Worm (Caenorhabditis elegans) whole organism, late embryonic: ENCODE results near the gene B0410.3.
A peak's percentile ranks its signal among the peaks of the same experiment; 100 is the strongest.

Experiments
- C08G9.2 ChIP-seq: sonication (generic microtip); optimal IDR thresholded peaks from 2 replicates; lab custom pipeline; 2016; ENCODE audit warnings: mild to moderate bottlenecking, missing genetic modification characterization, moderate library complexity, missing compliant biosample characterization
- F13H6.1 ChIP-seq: sonication (generic microtip); optimal IDR thresholded peaks from 2 replicates; lab custom pipeline; 2016; ENCODE audit warnings: missing genetic modification characterization, missing compliant biosample characterization
- K02D7.2 ChIP-seq: sonication (generic microtip); optimal IDR thresholded peaks from 2 replicates; lab custom pipeline; 2017; ENCODE audit warnings: mild to moderate bottlenecking, missing genetic modification characterization, missing compliant biosample characterization
- K09A11.1 ChIP-seq: sonication (generic microtip); optimal IDR thresholded peaks from 2 replicates; lab custom pipeline; 2017; ENCODE audit warnings: antibody characterized with exemption, mild to moderate bottlenecking, missing genetic modification characterization, missing compliant biosample characterization; ENCODE audit not compliant: insufficient read depth
- T23F11.4 ChIP-seq: fragments of 200-800 bp; sonication (Bioruptor generic); optimal IDR thresholded peaks from 2 replicates; lab custom pipeline; 2018; ENCODE audit warnings: mild to moderate bottlenecking, missing genetic modification characterization, missing compliant biosample characterization
- ahr-1 ChIP-seq: sonication (generic microtip); optimal IDR thresholded peaks from 2 replicates; lab custom pipeline; 2016; ENCODE audit warnings: missing genetic modification characterization, missing compliant biosample characterization
- ama-1 ChIP-seq: fragments of 150-350 bp; optimal IDR thresholded peaks from 2 replicates; lab custom pipeline; 2014
- ceh-18 ChIP-seq: sonication (generic microtip); optimal IDR thresholded peaks from 2 replicates; lab custom pipeline; 2016; ENCODE audit warnings: missing genetic modification characterization, missing compliant biosample characterization
- ceh-19 ChIP-seq: fragments of 200-800 bp; sonication (Bioruptor generic); optimal IDR thresholded peaks from 2 replicates; lab custom pipeline; 2018; ENCODE audit warnings: mild to moderate bottlenecking, missing genetic modification characterization, missing compliant biosample characterization
- ceh-2 ChIP-seq: sonication (generic microtip); optimal IDR thresholded peaks from 2 replicates; lab custom pipeline; 2016; ENCODE audit warnings: missing genotype, missing genetic modification characterization, missing compliant biosample characterization
- ceh-24 ChIP-seq: sonication (generic microtip); optimal IDR thresholded peaks from 2 replicates; lab custom pipeline; 2016; ENCODE audit warnings: mild to moderate bottlenecking, missing genetic modification characterization, missing compliant biosample characterization
- ceh-30 ChIP-seq: fragments of 150-350 bp; optimal IDR thresholded peaks from 2 replicates; lab custom pipeline; 2014; ENCODE audit warnings: missing biosample characterization, missing genetic modification characterization
- ceh-31 ChIP-seq: sonication (generic microtip); optimal IDR thresholded peaks from 2 replicates; lab custom pipeline; 2016; ENCODE audit warnings: missing genetic modification characterization, missing compliant biosample characterization
- ceh-6 ChIP-seq: fragments of 200-800 bp; sonication (Bioruptor generic); optimal IDR thresholded peaks from 2 replicates; lab custom pipeline; 2018; ENCODE audit warnings: mild to moderate bottlenecking, missing genetic modification characterization, missing compliant biosample characterization
- dmd-4 ChIP-seq: sonication (generic microtip); optimal IDR thresholded peaks from 2 replicates; lab custom pipeline; 2016; ENCODE audit warnings: borderline replicate concordance, missing genetic modification characterization, missing compliant biosample characterization
- dve-1 ChIP-seq: sonication (generic microtip); optimal IDR thresholded peaks from 2 replicates; lab custom pipeline; 2017; ENCODE audit warnings: antibody characterized with exemption, mild to moderate bottlenecking, missing genetic modification characterization, missing compliant biosample characterization
- elt-2 ChIP-seq: sonication (generic microtip); optimal IDR thresholded peaks from 2 replicates; lab custom pipeline; 2016; ENCODE audit warnings: missing genetic modification reagents, missing genetic modification characterization, missing compliant biosample characterization
- eyg-1 ChIP-seq: sonication (generic microtip); optimal IDR thresholded peaks from 2 replicates; lab custom pipeline; 2016; ENCODE audit warnings: missing genotype, missing genetic modification characterization, missing compliant biosample characterization
- fax-1 ChIP-seq: sonication (generic microtip); optimal IDR thresholded peaks from 2 replicates; lab custom pipeline; 2016; ENCODE audit warnings: missing genotype, missing genetic modification characterization, missing compliant biosample characterization
- fkh-10 ChIP-seq: fragments of 150-350 bp; optimal IDR thresholded peaks from 2 replicates; lab custom pipeline; 2014; ENCODE audit warnings: missing biosample characterization, missing genetic modification reagents, missing genetic modification characterization
- gmeb-2 ChIP-seq: sonication (generic microtip); optimal IDR thresholded peaks from 2 replicates; lab custom pipeline; 2016; ENCODE audit warnings: missing genetic modification characterization, inconsistent platforms, missing compliant biosample characterization
- hlh-15 ChIP-seq: sonication (generic microtip); optimal IDR thresholded peaks from 2 replicates; lab custom pipeline; 2016; ENCODE audit warnings: missing genetic modification characterization, missing compliant biosample characterization
- hlh-8 ChIP-seq: sonication (generic microtip); optimal IDR thresholded peaks from 2 replicates; lab custom pipeline; 2016; ENCODE audit warnings: missing genotype, missing genetic modification characterization, missing compliant biosample characterization
- lim-6 ChIP-seq: sonication (generic microtip); optimal IDR thresholded peaks from 2 replicates; lab custom pipeline; 2016; ENCODE audit warnings: missing genetic modification characterization, missing compliant biosample characterization
- lin-11 ChIP-seq: fragments of 200-800 bp; sonication (Bioruptor generic); optimal IDR thresholded peaks from 2 replicates; lab custom pipeline; 2018; ENCODE audit warnings: mild to moderate bottlenecking, missing genetic modification characterization, missing compliant biosample characterization
- madf-2 ChIP-seq: sonication (generic microtip); optimal IDR thresholded peaks from 2 replicates; lab custom pipeline; 2017; ENCODE audit warnings: missing genetic modification characterization, missing compliant biosample characterization
- mec-3 ChIP-seq: sonication (generic microtip); optimal IDR thresholded peaks from 2 replicates; lab custom pipeline; 2016; ENCODE audit warnings: borderline replicate concordance, missing genetic modification characterization, missing compliant biosample characterization
- nhr-11 ChIP-seq: fragments of 150-350 bp; optimal IDR thresholded peaks from 2 replicates; lab custom pipeline; 2014; ENCODE audit warnings: missing biosample characterization, missing genetic modification characterization
- odd-2 ChIP-seq: sonication (generic microtip); optimal IDR thresholded peaks from 2 replicates; lab custom pipeline; 2017; ENCODE audit warnings: antibody characterized with exemption, mild to moderate bottlenecking, missing genetic modification characterization, missing compliant biosample characterization
- pag-3 ChIP-seq: sonication (generic microtip); optimal IDR thresholded peaks from 2 replicates; lab custom pipeline; 2016; ENCODE audit warnings: missing compliant biosample characterization, missing genetic modification characterization, borderline replicate concordance
- pax-1 ChIP-seq: fragments of 150-350 bp; optimal IDR thresholded peaks from 2 replicates; lab custom pipeline; 2014; ENCODE audit warnings: missing biosample characterization, missing genetic modification characterization
- pha-2 ChIP-seq: sonication (generic microtip); optimal IDR thresholded peaks from 2 replicates; lab custom pipeline; 2017; ENCODE audit warnings: mild to moderate bottlenecking, missing genetic modification characterization, missing compliant biosample characterization
- pha-4 ChIP-seq: fragments of 150-350 bp; optimal IDR thresholded peaks from 2 replicates; lab custom pipeline; 2018; ENCODE audit warnings: missing biosample characterization, missing genetic modification reagents, missing genetic modification characterization
- rnt-1 ChIP-seq: sonication (generic microtip); optimal IDR thresholded peaks from 2 replicates; lab custom pipeline; 2016; ENCODE audit warnings: missing genetic modification characterization, missing compliant biosample characterization
- sox-2 ChIP-seq: fragments of 200-800 bp; sonication (Bioruptor generic); IDR thresholded peaks from 2 replicates; pipeline ENCODE4 v1.3.6; 2022; ENCODE audit warnings: missing genetic modification reagents, missing genetic modification characterization, missing compliant biosample characterization
- tbx-2 ChIP-seq: sonication (generic microtip); optimal IDR thresholded peaks from 2 replicates; lab custom pipeline; 2016; ENCODE audit warnings: missing genetic modification characterization, missing compliant biosample characterization
- tbx-7 ChIP-seq: sonication (generic microtip); optimal IDR thresholded peaks from 2 replicates; lab custom pipeline; 2016; ENCODE audit warnings: missing genotype, missing genetic modification characterization, missing compliant biosample characterization
- unc-42 ChIP-seq: sonication (generic microtip); optimal IDR thresholded peaks from 2 replicates; lab custom pipeline; 2016; ENCODE audit warnings: missing genotype, missing genetic modification characterization, missing compliant biosample characterization
- unc-55 ChIP-seq: sonication (generic microtip); optimal IDR thresholded peaks from 2 replicates; lab custom pipeline; 2017; ENCODE audit warnings: missing biosample characterization, missing genetic modification reagents, missing genetic modification characterization
- ztf-16 ChIP-seq: sonication (generic microtip); optimal IDR thresholded peaks from 2 replicates; lab custom pipeline; 2017; ENCODE audit warnings: missing genetic modification characterization, missing compliant biosample characterization

The B0410.3 gene

DNA sequence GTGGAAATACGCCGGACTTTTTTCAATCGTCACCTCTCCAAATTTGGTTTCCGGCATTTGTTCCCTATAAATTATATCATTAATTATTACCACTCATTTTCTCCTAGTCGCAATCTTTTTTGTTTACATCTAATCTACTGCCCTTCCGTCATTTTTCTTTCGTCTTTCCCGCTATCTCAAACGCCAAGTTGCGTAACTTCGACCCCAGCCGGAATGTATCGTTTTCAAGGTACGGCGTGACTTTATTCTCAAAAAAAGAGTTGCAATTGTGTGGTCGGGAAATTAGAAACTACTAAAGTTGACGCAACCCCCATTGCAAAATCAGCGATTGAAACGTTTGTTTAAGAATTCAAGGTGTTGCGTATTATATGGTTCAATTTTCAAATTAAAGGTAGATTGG is 28.2 kb upstream of the B0410.3 start:
- TF ChIP-seq ama-1 (lab: Kevin White, UChicago) (no peak), pag-3 (tag; lab: Kevin White, UChicago) (no peak), ceh-30 (tag; lab: Kevin White, UChicago) (no peak), elt-2 (tag; lab: Kevin White, UChicago) (peak; percentile 69), ceh-31 (no peak), lin-11 (tag; lab: Kevin White, UChicago) (no peak), tbx-2 (tag; lab: Kevin White, UChicago) (no peak), rnt-1 (tag; lab: Kevin White, UChicago) (no peak)

- TF ChIP-seq lin-11 (tag; lab: Kevin White, UChicago) (no peak), madf-2 (no peak)
Measured at ce11 chrX:2912689-2913088, 21.4 kb upstream of the B0410.3 start.

ce11 chrX:2909227-2909626 is 17.9 kb upstream of the B0410.3 start, which contains the start of gene nmy-1:
Gene nmy-1 (plus strand): TSS chrX:2909527.
- no peak for TF ChIP-seq ztf-16 (tag; lab: Kevin White, UChicago)
- no peak for TF ChIP-seq ceh-2 (tag; lab: Kevin White, UChicago)
- no peak for TF ChIP-seq ceh-24 (tag; lab: Kevin White, UChicago)

DNA sequence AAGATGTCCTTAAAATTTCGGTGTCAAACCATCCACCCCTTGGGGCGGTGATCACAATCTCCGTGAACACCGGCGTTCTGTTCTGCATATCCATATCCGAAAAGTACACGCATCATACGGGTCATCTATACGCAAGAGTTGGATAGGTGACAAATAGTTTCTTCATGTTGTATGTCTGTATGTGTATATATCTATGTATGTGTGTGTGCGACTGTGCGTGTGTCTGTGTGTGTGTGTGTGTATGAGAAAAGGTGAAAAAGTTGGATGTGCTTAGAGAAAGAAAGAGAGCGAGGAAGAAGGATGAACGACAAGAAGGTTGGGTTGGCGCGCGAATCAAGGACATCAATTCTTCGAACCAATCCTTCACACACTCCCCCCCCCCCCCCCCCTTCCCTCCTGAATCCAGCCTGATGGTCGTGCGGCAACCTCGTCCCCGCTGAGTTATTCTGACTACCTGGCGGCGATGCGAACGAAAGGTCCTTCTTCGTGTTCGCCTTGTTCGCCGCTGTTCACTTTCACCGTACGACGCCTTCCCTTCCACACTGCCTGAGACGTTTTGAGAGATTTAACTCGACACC is 16.1 kb upstream of the B0410.3 start:
- no peak for TF ChIP-seq sox-2 (GFP tag; lab: Robert Waterston, UW)
- TF ChIP-seq T23F11.4 (GFP tag; lab: Kevin White, UChicago): peak; percentile 5
- TF ChIP-seq ceh-6 (GFP tag; lab: Kevin White, UChicago): peak; percentile 23
- TF ChIP-seq, all 69 proteins: peak for 2

DNA sequence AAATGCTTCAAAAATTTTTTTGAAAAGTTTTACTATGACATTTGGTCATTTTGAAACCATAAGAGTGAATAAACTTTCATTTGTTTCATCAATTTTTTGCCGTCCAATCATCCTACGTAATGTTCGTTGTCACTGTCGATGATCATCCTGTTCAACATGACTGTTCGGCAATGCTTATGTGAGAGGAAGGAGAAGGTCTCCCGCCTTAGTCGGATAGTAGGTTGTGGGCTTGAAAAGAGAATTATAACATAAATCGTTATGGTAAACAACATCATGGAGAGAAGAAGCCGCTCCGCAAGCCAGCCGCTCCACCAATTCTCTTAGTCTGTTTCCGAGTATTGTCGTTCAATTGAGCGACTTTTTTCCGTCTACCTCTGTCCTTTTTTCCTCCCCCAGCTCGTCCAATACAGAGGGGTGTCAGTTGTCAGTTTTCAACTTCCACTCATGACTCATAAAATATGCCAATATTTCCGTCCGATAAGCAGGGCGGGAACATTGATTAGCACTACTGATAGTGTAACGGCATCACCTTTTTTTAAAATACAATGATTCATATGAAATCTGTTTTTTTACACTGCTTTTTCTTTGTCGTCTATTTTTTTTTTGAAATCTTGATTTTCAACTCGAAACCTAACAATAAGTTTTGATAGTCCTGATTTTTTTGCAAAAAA is 14.9 kb upstream of the B0410.3 start:
- TF ChIP-seq nhr-11 (no peak), pha-4 (tag; lab: Kevin White, UChicago) (no peak), gmeb-2 (tag; lab: Kevin White, UChicago) (no peak), hlh-15 (tag; lab: Kevin White, UChicago) (no peak), dmd-4 (tag; lab: Kevin White, UChicago) (no peak), pha-2 (tag; lab: Kevin White, UChicago) (no peak), K09A11.1 (tag; lab: Kevin White, UChicago) (no peak), odd-2 (tag; lab: Kevin White, UChicago) (no peak), lim-6 (tag; lab: Kevin White, UChicago) (no peak), mec-3 (tag; lab: Kevin White, UChicago) (no peak), F13H6.1 (tag; lab: Kevin White, UChicago) (no peak), ahr-1 (tag; lab: Kevin White, UChicago) (no peak), ceh-18 (tag; lab: Kevin White, UChicago) (no peak), T23F11.4 (GFP tag; lab: Kevin White, UChicago) (no peak), C08G9.2 (no peak), tbx-7 (no peak)

ce11 chrX:2903715-2904419 is 12.6 kb upstream of the B0410.3 start:
- TF ChIP-seq unc-55 (GFP tag; lab: Kevin White, UChicago) (no peak), hlh-8 (tag; lab: Kevin White, UChicago) (no peak), fax-1 (tag; lab: Kevin White, UChicago) (no peak), ceh-2 (tag; lab: Kevin White, UChicago) (no peak), pax-1 (tag; lab: Kevin White, UChicago) (no peak), eyg-1 (tag; lab: Kevin White, UChicago) (no peak), pag-3 (tag; lab: Kevin White, UChicago) (no peak), tbx-2 (tag; lab: Kevin White, UChicago) (no peak), nhr-11 (no peak), dve-1 (tag; lab: Kevin White, UChicago) (no peak), K02D7.2 (tag; lab: Kevin White, UChicago) (no peak), ceh-19 (GFP tag; lab: Kevin White, UChicago) (no peak), ceh-30 (tag; lab: Kevin White, UChicago) (no peak), fkh-10 (GFP tag; lab: Kevin White, UChicago) (no peak), tbx-7 (no peak), lim-6 (tag; lab: Kevin White, UChicago) (no peak), unc-42 (tag; lab: Kevin White, UChicago) (no peak), lin-11 (tag; lab: Kevin White, UChicago) (no peak), ama-1 (lab: Kevin White, UChicago) (no peak)
